Worm (Caenorhabditis elegans) whole organism, L1 larva: ENCODE data around the gene C15C8.4.

Source experiments
- C16A3.4 ChIP-seq: fragments of 150-350 bp; optimal IDR thresholded peaks from 2 replicates; lab custom pipeline; 2014; ENCODE audit warnings: missing biosample characterization, missing genetic modification characterization
- alr-1 ChIP-seq: fragments of 200-800 bp; sonication (Bioruptor generic); optimal IDR thresholded peaks from 2 replicates; lab custom pipeline; 2018; ENCODE audit warnings: borderline replicate concordance, mild to moderate bottlenecking, missing genetic modification characterization, missing compliant biosample characterization
- ama-1 ChIP-seq: fragments of 150-350 bp; optimal IDR thresholded peaks from 2 replicates; lab custom pipeline; 2014
- ceh-82 ChIP-seq, 3 experiments: fragments of 150-350 bp in 1 of 3; sonication (generic microtip) in 2 of 3; optimal IDR thresholded peaks; 2 replicates each; lab custom pipeline; 2014 to 2017; ENCODE audit warnings: missing biosample characterization in 3 of 3, missing genetic modification characterization in 3 of 3
- egl-27 ChIP-seq, 2 experiments: fragments of 150-350 bp in 1 of 2; sonication (generic microtip); optimal IDR thresholded peaks; 3 replicates each; lab custom pipeline; 2017 to 2018; ENCODE audit warnings: missing biosample characterization in 2 of 2, missing genetic modification characterization in 2 of 2, missing genetic modification reagents in 2 of 2
- elt-3 ChIP-seq, 6 experiments: fragments of 150-350 bp in 1 of 6; sonication (generic microtip); optimal IDR thresholded peaks; 2 replicates each; lab custom pipeline; 2017 to 2018; ENCODE audit warnings: missing biosample characterization in 6 of 6, missing genetic modification characterization in 6 of 6, inconsistent platforms in 1 of 6
- nhr-11 ChIP-seq: fragments of 150-350 bp; optimal IDR thresholded peaks from 2 replicates; lab custom pipeline; 2014; ENCODE audit warnings: missing biosample characterization, missing genetic modification characterization
- nhr-12 ChIP-seq: sonication (generic microtip); optimal IDR thresholded peaks from 2 replicates; lab custom pipeline; 2017; ENCODE audit warnings: missing biosample characterization, missing genetic modification characterization
- nhr-19 ChIP-seq: fragments of 200-800 bp; sonication (Bioruptor generic); conservative IDR thresholded peaks from 2 replicates; pipeline ENCODE4 v1.3.6; 2022; ENCODE audit warnings: missing genetic modification characterization, missing compliant biosample characterization
- nhr-28 ChIP-seq: fragments of 150-350 bp; optimal IDR thresholded peaks from 2 replicates; lab custom pipeline; 2014; ENCODE audit warnings: missing biosample characterization, missing genetic modification characterization
- nhr-85 ChIP-seq: sonication (generic microtip); peaks from one replicate; lab custom pipeline; 2016; ENCODE audit warnings: missing genetic modification characterization, inconsistent platforms, missing compliant biosample characterization
- skn-1 ChIP-seq: fragments of 150-350 bp; optimal IDR thresholded peaks from 2 replicates; lab custom pipeline; 2014; ENCODE audit warnings: missing biosample characterization, missing genetic modification characterization
- snu-23 ChIP-seq: sonication (generic microtip); optimal IDR thresholded peaks from 2 replicates; lab custom pipeline; 2016; ENCODE audit warnings: missing genetic modification characterization, missing compliant biosample characterization
- sptf-1 ChIP-seq: fragments of 150-350 bp; optimal IDR thresholded peaks from 2 replicates; lab custom pipeline; 2014; ENCODE audit warnings: missing biosample characterization, missing genetic modification characterization

DNA sequence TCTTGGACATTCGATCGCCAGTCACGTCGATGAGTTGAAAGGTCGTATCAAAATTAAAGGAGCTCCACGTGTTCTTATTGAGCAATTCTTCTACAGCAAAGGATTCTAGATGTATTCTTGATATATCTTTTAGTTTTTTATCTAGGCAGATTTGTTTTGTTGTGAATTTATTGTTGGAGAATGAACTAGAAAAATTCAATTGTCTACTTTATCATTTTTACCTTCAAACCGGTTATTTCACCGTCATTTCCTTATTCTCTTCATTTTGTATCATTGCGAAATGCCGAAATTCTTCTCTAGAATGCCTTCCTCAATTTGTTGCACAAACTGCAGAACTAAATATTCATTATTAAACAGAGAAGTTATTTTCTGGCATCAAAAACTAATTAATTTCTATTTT, 18.0 kb downstream of the C15C8.4 start, which contains the start of gene R11D1.10:
- TF ChIP-seq alr-1 (tag; lab: Kevin White, UChicago): no peak
- no peak for TF ChIP-seq C16A3.4 (tag; lab: Kevin White, UChicago)
- no peak for TF ChIP-seq sptf-1 (tag; lab: Kevin White, UChicago)
- TF ChIP-seq nhr-12 (tag; lab: Kevin White, UChicago): no peak
- no peak for TF ChIP-seq ama-1
- no peak for TF ChIP-seq nhr-28 (tag; lab: Kevin White, UChicago)
- no peak for TF ChIP-seq egl-27 (tag; optimal IDR thresholded peaks at IDR 0.05; lab: Kevin White, UChicago)
- no peak for TF ChIP-seq nhr-11 (tag; lab: Kevin White, UChicago)
- no peak for TF ChIP-seq elt-3 (tag; optimal IDR thresholded peaks at IDR 0.05; lab: Kevin White, UChicago)
- no peak for TF ChIP-seq ceh-82 (tag; optimal IDR thresholded peaks at IDR 0.05; lab: Kevin White, UChicago)
- no peak for TF ChIP-seq nhr-19 (GFP tag; lab: Robert Waterston, UW)
- TF ChIP-seq snu-23 (GFP tag; lab: Kevin White, UChicago): no peak
- TF ChIP-seq skn-1 (tag; lab: Kevin White, UChicago): no peak
- TF ChIP-seq nhr-85 (tag; lab: Kevin White, UChicago): no peak
